Fruit fly (Drosophila melanogaster) whole organism, pupa: ENCODE data around the gene PIG-L.

ENCODE experiments used
- CG10348 ChIP-seq: fragments of 200-800 bp; sonication (Bioruptor generic); IDR thresholded peaks from 2 replicates; pipeline ENCODE4 v1.3.6; 2022; ENCODE audit warnings: missing biosample characterization, missing genetic modification characterization
- CG14655 ChIP-seq: fragments of 200-800 bp; sonication (Bioruptor generic); optimal IDR thresholded peaks from 3 replicates; lab custom pipeline; 2017; ENCODE audit warnings: mild to moderate bottlenecking, missing biosample characterization, missing genetic modification reagents, missing genetic modification characterization
- CG17806 ChIP-seq: fragments of 200-800 bp; sonication (Bioruptor generic); optimal IDR thresholded peaks from 2 replicates; lab custom pipeline; 2018; ENCODE audit warnings: missing biosample characterization, mild to moderate bottlenecking, missing genetic modification characterization, moderate library complexity
- CG32121 ChIP-seq: fragments of 200-800 bp; sonication (Bioruptor generic); IDR thresholded peaks from 2 replicates; pipeline ENCODE4 v1.3.6; 2022; ENCODE audit warnings: missing biosample characterization, missing genetic modification characterization
- CG4496 ChIP-seq: fragments of 200-800 bp; sonication (Bioruptor generic); IDR thresholded peaks from 3 replicates; pipeline ENCODE4 v1.3.6; 2022; ENCODE audit warnings: missing biosample characterization, missing genetic modification characterization
- CG8159 ChIP-seq: fragments of 200-800 bp; sonication (Bioruptor generic); optimal IDR thresholded peaks from 3 replicates; lab custom pipeline; 2018; ENCODE audit warnings: missing biosample characterization, mild to moderate bottlenecking, missing genetic modification characterization, moderate library complexity
- CG8301 ChIP-seq: fragments of 200-800 bp; sonication (Bioruptor generic); optimal IDR thresholded peaks from 2 replicates; lab custom pipeline; 2018; ENCODE audit warnings: missing biosample characterization, mild to moderate bottlenecking, missing genetic modification characterization
- EcR ChIP-seq: fragments of 200-800 bp; sonication (Bioruptor generic); optimal IDR thresholded peaks from 3 replicates; lab custom pipeline; 2019; ENCODE audit warnings: missing biosample characterization, missing genetic modification characterization, mild to moderate bottlenecking, moderate library complexity, missing genetic modification reagents
- Ets98B ChIP-seq: fragments of 200-800 bp; sonication (Bioruptor generic); IDR thresholded peaks from 2 replicates; pipeline ENCODE4 v1.3.6; 2022; ENCODE audit warnings: missing biosample characterization, missing genetic modification characterization
- Pif1B ChIP-seq: fragments of 200-800 bp; sonication (Bioruptor generic); optimal IDR thresholded peaks from 3 replicates; lab custom pipeline; 2016; ENCODE audit warnings: missing biosample characterization, missing genetic modification characterization
- fd96Ca ChIP-seq: fragments of 200-800 bp; sonication (Bioruptor generic); IDR thresholded peaks from 3 replicates; pipeline ENCODE4 v1.3.6; 2022; ENCODE audit warnings: missing biosample characterization, missing genetic modification characterization
- rn ChIP-seq: fragments of 200-800 bp; sonication (Bioruptor generic); IDR thresholded peaks from 2 replicates; pipeline ENCODE4 v1.3.6; 2022; ENCODE audit warnings: missing biosample characterization, missing genetic modification characterization

dm6 chr3R:20021152-20021769, at the start of gene PIG-L, which contains the start of gene psidin:
- TF ChIP-seq CG32121 (peak; percentile 66), rn (GFP tag; lab: Robert Waterston, UW) (peak; percentile 23), CG17806 (tag; lab: Kevin White, UChicago) (peak; percentile 46), Ets98B (GFP tag; lab: Robert Waterston, UW) (peak; percentile 30; the same call in 1 of the 2 replicates), CG14655 (no peak), CG8159 (peak; percentile 72), Pif1B (GFP tag; lab: Kevin White, UChicago) (no peak), CG8301 (tag; lab: Kevin White, UChicago) (peak; percentile 51), EcR (GFP tag; lab: Kevin White, UChicago) (no peak), fd96Ca (GFP tag; lab: Robert Waterston, UW) (peak; percentile 62; the same call in 2 of the 3 replicates), CG10348 (GFP tag; lab: Robert Waterston, UW) (no peak), CG4496 (GFP tag; lab: Robert Waterston, UW) (peak; percentile 39; the same call in 2 of the 3 replicates)
